Worm (Caenorhabditis elegans): Measurements from ENCODE around the gene Y43F8B.25.

Y43F8B.25 gene

DNA sequence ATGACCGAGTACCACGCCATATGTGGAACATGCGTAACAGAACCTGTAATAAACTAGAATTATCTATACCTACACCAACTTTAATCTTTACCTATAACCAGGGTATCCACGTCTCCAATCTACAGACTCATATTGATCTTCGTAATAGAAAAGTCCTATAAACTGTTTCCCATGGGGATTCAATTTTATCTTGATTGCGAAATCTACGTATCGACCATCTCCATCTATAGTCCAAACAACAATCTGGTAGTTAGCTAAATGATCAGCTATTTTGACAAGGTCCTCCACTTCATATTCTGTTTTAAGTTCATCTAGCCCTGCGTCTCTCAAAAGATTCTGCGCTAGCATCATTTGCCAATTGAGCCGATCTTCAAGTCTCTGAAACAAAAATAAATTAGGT is 33.1 kb upstream of the Y43F8B.25 start (continued):
- TF ChIP-seq lin-39 (tag; optimal IDR thresholded peaks at IDR 0.05) (no peak), lsy-2 (tag; optimal IDR thresholded peaks at IDR 0.05) (peak in 1 of 2 experiments; percentile 11), sem-4 (tag; optimal IDR thresholded peaks at IDR 0.05) (no peak), unc-39 (tag; optimal IDR thresholded peaks at IDR 0.05) (no peak), nhr-10 (tag; optimal IDR thresholded peaks at IDR 0.05) (no peak), F13H6.1 (tag; optimal IDR thresholded peaks at IDR 0.05) (no peak), nhr-21 (tag; optimal IDR thresholded peaks at IDR 0.05) (no peak), nhr-129 (tag; optimal IDR thresholded peaks at IDR 0.05) (no peak), peb-1 (tag; optimal IDR thresholded peaks at IDR 0.05) (no peak), nhr-11 (tag; optimal IDR thresholded peaks at IDR 0.05) (no peak), egl-27 (tag; optimal IDR thresholded peaks at IDR 0.05) (no peak), lin-13 (GFP tag; optimal IDR thresholded peaks at IDR 0.05) (no peak), blmp-1 (tag; optimal IDR thresholded peaks at IDR 0.05; ENCODE audit: insufficient read depth) (no peak), ZK546.5 (tag; optimal IDR thresholded peaks at IDR 0.05) (no peak), gmeb-1 (tag; optimal IDR thresholded peaks at IDR 0.05) (no peak), ztf-1 (GFP tag; conservative IDR thresholded peaks at IDR 0.05) (no peak), nhr-77 (tag; optimal IDR thresholded peaks at IDR 0.05) (no peak), ama-1 (optimal IDR thresholded peaks at IDR 0.05) (no peak), nhr-12 (tag; optimal IDR thresholded peaks at IDR 0.05) (no peak), fos-1 (tag; optimal IDR thresholded peaks at IDR 0.05) (no peak), mbf-1 (tag; optimal IDR thresholded peaks at IDR 0.05) (no peak), unc-62 (GFP tag; optimal IDR thresholded peaks at IDR 0.05) (no peak), elt-3 (tag; optimal IDR thresholded peaks at IDR 0.05) (no peak), nhr-25 (tag; optimal IDR thresholded peaks at IDR 0.05) (peak; percentile 54), skn-1 (tag; optimal IDR thresholded peaks at IDR 0.05) (no peak), nhr-23 (tag; optimal IDR thresholded peaks at IDR 0.05) (peak; percentile 95), nhr-237 (tag; optimal IDR thresholded peaks at IDR 0.05) (no peak), snpc-4 (tag; optimal IDR thresholded peaks at IDR 0.05) (no peak), R02D3.7 (tag; optimal IDR thresholded peaks at IDR 0.05) (no peak)

DNA sequence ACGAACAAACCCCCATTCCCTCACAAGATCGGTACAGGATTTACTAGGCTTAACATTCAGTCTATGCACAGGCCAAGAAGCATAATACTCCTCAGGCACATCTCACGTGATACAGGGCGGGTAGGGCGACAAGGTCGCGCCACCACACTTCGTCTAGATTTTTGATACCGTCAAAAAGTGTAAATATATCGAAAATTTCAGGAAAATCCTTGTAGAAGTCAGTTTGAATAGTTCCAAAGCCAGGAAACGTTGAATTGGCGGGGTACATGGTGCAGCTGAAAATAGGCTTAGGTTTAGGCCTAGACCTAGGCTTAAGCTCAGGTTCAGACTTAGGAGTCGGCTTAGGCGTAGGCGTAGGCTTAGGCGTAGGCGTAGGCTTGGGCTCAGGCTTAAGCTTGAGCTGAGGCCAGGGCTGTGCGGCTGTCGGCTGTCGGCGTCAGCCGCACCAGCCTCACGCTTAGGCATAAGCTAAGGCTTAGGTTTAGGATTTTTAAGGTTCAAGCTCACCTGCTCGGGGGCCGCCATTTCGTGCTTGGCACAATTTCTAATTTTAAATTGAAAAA is 32.3 kb upstream of the Y43F8B.25 start:
- TF ChIP-seq Y55F3AM.14 (GFP tag; optimal IDR thresholded peaks at IDR 0.05) (peak; percentile 5), mdl-1 (tag; optimal IDR thresholded peaks at IDR 0.05) (no peak)

DNA sequence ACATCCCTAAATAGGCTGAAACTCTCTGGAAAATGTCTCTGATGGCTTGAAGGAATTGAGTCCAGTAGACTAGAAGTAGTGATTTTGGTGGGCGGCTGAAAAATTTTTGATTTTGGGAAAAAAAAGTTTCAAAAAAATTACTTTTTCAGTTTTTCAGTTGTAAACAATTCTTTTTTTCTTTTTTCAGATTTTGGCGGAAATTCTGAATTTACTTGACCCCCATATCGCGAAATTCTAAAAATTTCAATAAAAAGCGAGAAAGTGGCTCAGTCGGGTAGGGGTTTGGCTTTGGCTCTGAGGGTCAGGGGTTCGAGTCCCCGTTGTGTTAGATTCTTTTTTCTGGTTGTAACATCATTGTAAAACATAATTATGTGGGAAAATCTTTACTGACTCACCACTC is 31.7 kb upstream of the Y43F8B.25 start, which contains the start of gene srw-85:
Gene srw-85, minus strand, starts transcription at position 101 of the 400 bp plus-strand sequence.
- TF ChIP-seq ceh-82 (tag; optimal IDR thresholded peaks at IDR 0.05) (no peak), fos-1 (tag; optimal IDR thresholded peaks at IDR 0.05) (no peak), ztf-4 (tag; optimal IDR thresholded peaks at IDR 0.05) (no peak)

DNA sequence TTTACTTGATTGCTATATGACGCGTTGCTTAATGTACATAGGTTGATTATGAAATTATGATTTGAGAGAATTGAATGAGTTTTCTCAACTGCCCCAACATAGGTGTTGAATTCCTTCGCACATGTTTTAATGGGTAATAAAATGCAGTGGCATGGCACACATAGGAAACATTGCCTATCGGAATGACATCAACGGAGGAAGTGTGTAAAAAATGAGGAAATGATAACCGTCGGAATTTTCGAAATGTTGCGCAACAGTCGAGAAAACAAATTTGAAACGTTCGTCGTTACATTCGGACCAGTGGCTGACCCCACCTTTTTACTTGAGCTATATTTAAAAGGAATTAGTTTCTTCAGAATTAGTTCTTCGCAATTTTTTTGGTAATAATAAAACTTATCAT is 30.7 kb upstream of the Y43F8B.25 start:
- TF ChIP-seq C34F6.9 (tag; optimal IDR thresholded peaks at IDR 0.05) (no peak), peb-1 (tag; optimal IDR thresholded peaks at IDR 0.05) (no peak), mdl-1 (tag; optimal IDR thresholded peaks at IDR 0.05) (no peak), nhr-10 (tag; optimal IDR thresholded peaks at IDR 0.05) (no peak), ceh-82 (tag; optimal IDR thresholded peaks at IDR 0.05) (no peak), nhr-129 (tag; optimal IDR thresholded peaks at IDR 0.05) (peak; percentile 25), sem-4 (tag; optimal IDR thresholded peaks at IDR 0.05) (no peak)

DNA sequence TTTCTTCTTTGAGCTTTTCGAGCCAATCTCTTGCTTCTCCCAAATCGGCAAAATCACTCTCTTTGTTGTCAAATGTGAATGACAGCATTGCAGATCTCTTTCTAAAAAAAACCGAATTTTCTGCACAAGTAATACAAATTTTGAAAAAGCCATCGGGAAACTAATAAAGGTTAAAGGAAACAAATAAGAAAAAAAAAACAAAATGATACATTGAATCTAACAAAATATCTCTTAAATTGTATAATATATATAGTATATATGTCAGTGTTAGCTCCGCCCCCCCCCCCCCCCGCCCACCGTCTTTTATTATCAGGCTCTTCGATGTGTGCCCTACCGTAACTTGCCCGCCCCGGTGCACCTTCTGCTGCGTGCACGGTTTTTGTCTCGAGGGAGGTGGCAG is 29.7 kb upstream of the Y43F8B.25 start, which contains the start of gene C25F9.11:
Gene C25F9.11, minus strand, starts transcription at position 101 of the 400 bp plus-strand sequence.
- TF ChIP-seq gmeb-1 (tag; optimal IDR thresholded peaks at IDR 0.05) (no peak), skn-1 (tag; optimal IDR thresholded peaks at IDR 0.05) (no peak), sem-4 (tag; optimal IDR thresholded peaks at IDR 0.05) (no peak), mbf-1 (tag; optimal IDR thresholded peaks at IDR 0.05) (no peak), ceh-16 (tag; optimal IDR thresholded peaks at IDR 0.05) (no peak), dmd-4 (tag; optimal IDR thresholded peaks at IDR 0.05) (no peak), sma-9 (GFP tag; optimal IDR thresholded peaks at IDR 0.05) (no peak), sma-9 (tag; optimal IDR thresholded peaks at IDR 0.05) (no peak), crh-2 (tag; optimal IDR thresholded peaks at IDR 0.05) (no peak), lin-39 (tag; optimal IDR thresholded peaks at IDR 0.05) (no peak), C34F6.9 (tag; optimal IDR thresholded peaks at IDR 0.05) (no peak), Y55F3AM.14 (GFP tag; optimal IDR thresholded peaks at IDR 0.05) (no peak), nhr-25 (tag; optimal IDR thresholded peaks at IDR 0.05) (no peak), zag-1 (tag; optimal IDR thresholded peaks at IDR 0.05) (no peak)

Data from whole organism, L2 larva.